Fruit fly (Drosophila melanogaster): ENCODE results near the gene CG8032.
A peak's percentile ranks its signal among the peaks of the same experiment; 100 is the strongest.

Gene CG8032

dm6 chr3R:8711890-8712449 lies 48.1 kb downstream of the CG8032 start (continued):
- no peak for TF ChIP-seq CG6854 (GFP tag; optimal IDR thresholded peaks at IDR 0.05)
- TF ChIP-seq CG15479 (GFP tag; optimal IDR thresholded peaks at IDR 0.05) = no peak
- no peak for TF ChIP-seq NFAT (GFP tag; IDR thresholded peaks at IDR 0.05)
- TF ChIP-seq Taf1 (GFP tag; IDR thresholded peaks at IDR 0.05) = no peak
- no peak for TF ChIP-seq CG8924 (tag; optimal IDR thresholded peaks at IDR 0.05)
- peak; percentile 18 for TF ChIP-seq CG10979 (tag; optimal IDR thresholded peaks at IDR 0.05)
- no peak for TF ChIP-seq lilli (GFP tag; optimal IDR thresholded peaks at IDR 0.05)
- TF ChIP-seq CG9817 (tag; optimal IDR thresholded peaks at IDR 0.05) = no peak
- TF ChIP-seq CG2678 (tag; optimal IDR thresholded peaks at IDR 0.05) = peak; percentile 37
- TF ChIP-seq CG34422 (GFP tag; IDR thresholded peaks at IDR 0.05) = no peak
- no peak for TF ChIP-seq D (optimal IDR thresholded peaks at IDR 0.05)
- TF ChIP-seq D (GFP tag; optimal IDR thresholded peaks at IDR 0.05) = no peak
- no peak for TF ChIP-seq NC2α (GFP tag; optimal IDR thresholded peaks at IDR 0.05)
- no peak for TF ChIP-seq Nf-YA (GFP tag; IDR thresholded peaks at IDR 0.05)
- no peak for TF ChIP-seq cwo (GFP tag; optimal IDR thresholded peaks at IDR 0.05)
- no peak for TF ChIP-seq CG11247 (GFP tag; IDR thresholded peaks at IDR 0.05)
- TF ChIP-seq dati (GFP tag; IDR thresholded peaks at IDR 0.05) = no peak
- no peak for TF ChIP-seq cg (GFP tag; optimal IDR thresholded peaks at IDR 0.05)
- TF ChIP-seq CG10431 (GFP tag; optimal IDR thresholded peaks at IDR 0.05) = peak; percentile 21
- no peak for TF ChIP-seq pzg (GFP tag; optimal IDR thresholded peaks at IDR 0.05)
- TF ChIP-seq Doc3 (GFP tag; IDR thresholded peaks at IDR 0.05; ENCODE audit: partially characterized antibody) = no peak
- peak in 1 of 2 experiments; percentile 50 for TF ChIP-seq bsh (GFP tag; optimal IDR thresholded peaks at IDR 0.05)
- TF ChIP-seq CG5245 (GFP tag; optimal IDR thresholded peaks at IDR 0.05) = no peak
- no peak for TF ChIP-seq CG2129 (GFP tag; IDR thresholded peaks at IDR 0.05; ENCODE audit: partially characterized antibody)
- TF ChIP-seq Bteb2 (GFP tag; optimal IDR thresholded peaks at IDR 0.05) = no peak
- TF ChIP-seq fu2 (GFP tag; optimal IDR thresholded peaks at IDR 0.05) = no peak
- no peak for TF ChIP-seq zfh2 (GFP tag; optimal IDR thresholded peaks at IDR 0.05)
- TF ChIP-seq CG6791 (GFP tag; IDR thresholded peaks at IDR 0.05; ENCODE audit: partially characterized antibody) = no peak
- TF ChIP-seq tna (GFP tag; IDR thresholded peaks at IDR 0.05; ENCODE audit: partially characterized antibody) = no peak
- no peak for TF ChIP-seq Side (GFP tag; optimal IDR thresholded peaks at IDR 0.05)
- peak; percentile 5 for TF ChIP-seq Med (GFP tag)
- TF ChIP-seq chinmo (GFP tag; IDR thresholded peaks at IDR 0.05; ENCODE audit: partially characterized antibody) = 0 out of 4 replicates have a peak, but pooled peaks have one; percentile 35
- TF ChIP-seq CG3163 (GFP tag; optimal IDR thresholded peaks at IDR 0.05) = peak; percentile 1
- TF ChIP-seq Neu2 (GFP tag; optimal IDR thresholded peaks at IDR 0.05; ENCODE audit: borderline replicate concordance) = no peak
- no peak for TF ChIP-seq H2.0 (GFP tag; IDR thresholded peaks at IDR 0.05)
- TF ChIP-seq phol (tag; optimal IDR thresholded peaks at IDR 0.05) = peak; percentile 19
- TF ChIP-seq Fer2 (tag; optimal IDR thresholded peaks at IDR 0.05) = no peak
- no peak for TF ChIP-seq chn (GFP tag; optimal IDR thresholded peaks at IDR 0.05)
- TF ChIP-seq CG18011 (GFP tag; optimal IDR thresholded peaks at IDR 0.05) = no peak
- no peak for TF ChIP-seq knrl (GFP tag; IDR thresholded peaks at IDR 0.05; ENCODE audit: partially characterized antibody)
- no peak for TF ChIP-seq CG8944 (GFP tag; optimal IDR thresholded peaks at IDR 0.05)
- TF ChIP-seq hbn (GFP tag; IDR thresholded peaks at IDR 0.05; ENCODE audit: partially characterized antibody) = no peak
- no peak for TF ChIP-seq Chrac-16 (GFP tag; optimal IDR thresholded peaks at IDR 0.05)
- no peak for TF ChIP-seq CG17829 (tag; optimal IDR thresholded peaks at IDR 0.05)
- TF ChIP-seq org-1 (GFP tag; optimal IDR thresholded peaks at IDR 0.05) = no peak
- no peak for TF ChIP-seq odd (GFP tag; optimal IDR thresholded peaks at IDR 0.05)
- no peak for TF ChIP-seq Rfx (GFP tag; IDR thresholded peaks at IDR 0.05)
- no peak for TF ChIP-seq trem (tag; optimal IDR thresholded peaks at IDR 0.05)
- no peak for TF ChIP-seq CG11723 (GFP tag; optimal IDR thresholded peaks at IDR 0.05)
- TF ChIP-seq CG12219 (GFP tag; optimal IDR thresholded peaks at IDR 0.05) = no peak
